Fruit fly (Drosophila melanogaster) whole organism, prepupa: ENCODE measurements around the gene Rala.

ENCODE experiments used
- Blimp-1 ChIP-seq: fragments of 200-800 bp; sonication (Bioruptor generic); optimal IDR thresholded peaks from 3 replicates; lab custom pipeline; 2017; ENCODE audit warnings: missing biosample characterization, missing genetic modification characterization, mild to moderate bottlenecking, moderate library complexity, missing genetic modification reagents
- CG10669 ChIP-seq: fragments of 200-800 bp; sonication (Bioruptor generic); optimal IDR thresholded peaks from 3 replicates; lab custom pipeline; 2018; ENCODE audit warnings: missing biosample characterization, mild to moderate bottlenecking, missing genetic modification characterization, moderate library complexity
- CG11294 ChIP-seq: fragments of 200-800 bp; sonication (Bioruptor generic); IDR thresholded peaks from 2 replicates; pipeline ENCODE4 v1.3.6; 2022; ENCODE audit warnings: missing biosample characterization, missing genetic modification characterization
- CG11762 ChIP-seq: fragments of 200-800 bp; sonication (Bioruptor generic); optimal IDR thresholded peaks from 3 replicates; lab custom pipeline; 2016; ENCODE audit warnings: missing biosample characterization, missing genetic modification characterization; ENCODE audit not compliant: insufficient read depth
- CG11902 ChIP-seq: fragments of 200-800 bp; sonication (Bioruptor generic); optimal IDR thresholded peaks from 3 replicates; lab custom pipeline; 2016; ENCODE audit warnings: missing biosample characterization, missing genetic modification characterization
- CG15336 ChIP-seq: fragments of 200-800 bp; sonication (Bioruptor generic); IDR thresholded peaks from 2 replicates; pipeline ENCODE4 v1.3.6; 2022; ENCODE audit warnings: missing biosample characterization, missing genetic modification characterization
- CG1621 ChIP-seq: fragments of 200-800 bp; sonication (Bioruptor generic); optimal IDR thresholded peaks from 3 replicates; lab custom pipeline; 2018; ENCODE audit warnings: missing biosample characterization, mild to moderate bottlenecking, missing genetic modification characterization
- CG16779 ChIP-seq: fragments of 200-800 bp; sonication (Bioruptor generic); optimal IDR thresholded peaks from 3 replicates; lab custom pipeline; 2017; ENCODE audit warnings: missing biosample characterization, mild to moderate bottlenecking, missing genetic modification characterization
- CG31627 ChIP-seq: fragments of 200-800 bp; sonication (Bioruptor generic); optimal IDR thresholded peaks from 3 replicates; lab custom pipeline; 2016; ENCODE audit warnings: missing biosample characterization, missing genetic modification characterization
- CG34406 ChIP-seq: fragments of 200-800 bp; sonication (Bioruptor generic); optimal IDR thresholded peaks from 3 replicates; lab custom pipeline; 2016; ENCODE audit warnings: missing biosample characterization, missing genetic modification characterization
- CG6163 ChIP-seq: fragments of 200-800 bp; sonication (Bioruptor generic); IDR thresholded peaks from 3 replicates; pipeline ENCODE4 v1.3.6; 2022; ENCODE audit warnings: missing biosample characterization, missing genetic modification characterization
- CG6276 ChIP-seq: fragments of 200-800 bp; sonication (Bioruptor generic); optimal IDR thresholded peaks from 2 replicates; lab custom pipeline; 2017; ENCODE audit warnings: missing biosample characterization, mild to moderate bottlenecking, missing genetic modification characterization
- CG6792 ChIP-seq: fragments of 200-800 bp; sonication (Bioruptor generic); optimal IDR thresholded peaks from 3 replicates; lab custom pipeline; 2016; ENCODE audit warnings: missing biosample characterization, missing genetic modification characterization
- CG6808 ChIP-seq: fragments of 200-800 bp; sonication (Bioruptor generic); optimal IDR thresholded peaks from 3 replicates; lab custom pipeline; 2017; ENCODE audit warnings: missing biosample characterization, missing genetic modification characterization, mild to moderate bottlenecking, moderate library complexity, missing genetic modification reagents
- CG6854 ChIP-seq: fragments of 200-800 bp; sonication (Bioruptor generic); optimal IDR thresholded peaks from 2 replicates; lab custom pipeline; 2017; ENCODE audit warnings: missing biosample characterization, mild to moderate bottlenecking, missing genetic modification characterization
- CG7368 ChIP-seq: fragments of 200-800 bp; sonication (Bioruptor generic); optimal IDR thresholded peaks from 3 replicates; lab custom pipeline; 2016; ENCODE audit warnings: missing biosample characterization, missing genetic modification characterization
- CG8119 ChIP-seq: fragments of 200-800 bp; sonication (Bioruptor generic); IDR thresholded peaks from 3 replicates; pipeline ENCODE4 v1.3.6; 2022; ENCODE audit warnings: missing biosample characterization, missing genetic modification characterization
- CG8632 ChIP-seq: fragments of 200-800 bp; sonication (Bioruptor generic); optimal IDR thresholded peaks from 3 replicates; lab custom pipeline; 2016; ENCODE audit warnings: missing biosample characterization, missing genetic modification characterization
- CG9139 ChIP-seq: fragments of 200-800 bp; sonication (Bioruptor generic); optimal IDR thresholded peaks from 3 replicates; lab custom pipeline; 2017; ENCODE audit warnings: missing biosample characterization, mild to moderate bottlenecking, missing genetic modification characterization
- Eip75B ChIP-seq: fragments of 200-800 bp; sonication (Bioruptor generic); optimal IDR thresholded peaks from 3 replicates; lab custom pipeline; 2016; ENCODE audit warnings: missing biosample characterization, missing genetic modification characterization
- Eip78C ChIP-seq: fragments of 200-800 bp; sonication (Bioruptor generic); peaks from one replicate; lab custom pipeline; 2016; ENCODE audit warnings: missing biosample characterization, missing genetic modification characterization
- Eip93F ChIP-seq: fragments of 200-800 bp; sonication (Bioruptor generic); optimal IDR thresholded peaks from 2 replicates; lab custom pipeline; 2016; ENCODE audit warnings: missing biosample characterization, mild to moderate bottlenecking, missing genetic modification characterization
- Ets21C ChIP-seq: fragments of 200-800 bp; sonication (Bioruptor generic); optimal IDR thresholded peaks from 3 replicates; lab custom pipeline; 2016; ENCODE audit warnings: missing biosample characterization, missing genetic modification characterization
- Hr38 ChIP-seq: sonication (Bioruptor generic); optimal IDR thresholded peaks from 2 replicates; lab custom pipeline; 2016; ENCODE audit warnings: missing biosample characterization, missing genetic modification characterization
- Hr39 ChIP-seq: fragments of 200-800 bp; sonication (Bioruptor generic); optimal IDR thresholded peaks from 2 replicates; lab custom pipeline; 2016; ENCODE audit warnings: missing biosample characterization, missing genetic modification characterization
- Hr4 ChIP-seq: fragments of 200-800 bp; sonication (Bioruptor generic); optimal IDR thresholded peaks from 3 replicates; lab custom pipeline; 2016; ENCODE audit warnings: missing biosample characterization, missing genetic modification characterization
- Lpt ChIP-seq: fragments of 200-800 bp; sonication (Bioruptor generic); optimal IDR thresholded peaks from 3 replicates; lab custom pipeline; 2016; ENCODE audit warnings: missing biosample characterization, missing genetic modification characterization
- Met ChIP-seq: fragments of 200-800 bp; sonication (Bioruptor generic); optimal IDR thresholded peaks from 3 replicates; lab custom pipeline; 2016; ENCODE audit warnings: missing biosample characterization, missing genetic modification characterization
- OdsH ChIP-seq: fragments of 200-800 bp; sonication (Bioruptor generic); optimal IDR thresholded peaks from 3 replicates; lab custom pipeline; 2016; ENCODE audit warnings: missing biosample characterization, missing genetic modification characterization
- Smox ChIP-seq: fragments of 200-800 bp; sonication (Bioruptor generic); optimal IDR thresholded peaks from 3 replicates; lab custom pipeline; 2016; ENCODE audit warnings: missing biosample characterization, missing genetic modification characterization
- Sox102F ChIP-seq: fragments of 200-800 bp; sonication (Bioruptor generic); optimal IDR thresholded peaks from 2 replicates; lab custom pipeline; 2016; ENCODE audit warnings: missing biosample characterization, mild to moderate bottlenecking, missing genetic modification characterization
- Sox14 ChIP-seq: fragments of 200-800 bp; sonication (Bioruptor generic); optimal IDR thresholded peaks from 3 replicates; lab custom pipeline; 2016; ENCODE audit warnings: missing biosample characterization, missing genetic modification characterization
- acj6 ChIP-seq: fragments of 200-800 bp; sonication (Bioruptor generic); optimal IDR thresholded peaks from 3 replicates; lab custom pipeline; 2016; ENCODE audit warnings: missing biosample characterization, missing genetic modification characterization
- cyc ChIP-seq: fragments of 200-800 bp; sonication (Bioruptor generic); optimal IDR thresholded peaks from 3 replicates; lab custom pipeline; 2016; ENCODE audit warnings: missing biosample characterization, missing genetic modification characterization
- dac ChIP-seq: fragments of 200-800 bp; sonication (Bioruptor generic); optimal IDR thresholded peaks from 2 replicates; lab custom pipeline; 2017; ENCODE audit warnings: missing biosample characterization, mild to moderate bottlenecking, missing genetic modification characterization
- dsx ChIP-seq: fragments of 200-800 bp; optimal IDR thresholded peaks from 3 replicates; lab custom pipeline; 2019; ENCODE audit warnings: missing biosample characterization, mild to moderate bottlenecking, missing genetic modification characterization, moderate library complexity; ENCODE audit not compliant: poor library complexity, severe bottlenecking
- eg ChIP-seq: fragments of 200-800 bp; sonication (Bioruptor generic); IDR thresholded peaks from 3 replicates; pipeline ENCODE4 v1.3.6; 2022; ENCODE audit warnings: missing biosample characterization, missing genetic modification characterization
- esn ChIP-seq: fragments of 200-800 bp; sonication (Bioruptor generic); optimal IDR thresholded peaks from 2 replicates; lab custom pipeline; 2016; ENCODE audit warnings: missing biosample characterization, mild to moderate bottlenecking, missing genetic modification characterization, moderate library complexity
- fd59A ChIP-seq: fragments of 200-800 bp; sonication (Bioruptor generic); optimal IDR thresholded peaks from 2 replicates; lab custom pipeline; 2017; ENCODE audit warnings: missing biosample characterization, mild to moderate bottlenecking, missing genetic modification characterization, missing genetic modification reagents
- fkh ChIP-seq: fragments of 200-800 bp; sonication (Bioruptor generic); optimal IDR thresholded peaks from 3 replicates; lab custom pipeline; 2017; ENCODE audit warnings: missing biosample characterization, mild to moderate bottlenecking, missing genetic modification characterization, moderate library complexity
- lz ChIP-seq: fragments of 200-800 bp; sonication (Bioruptor generic); optimal IDR thresholded peaks from 3 replicates; lab custom pipeline; 2016; ENCODE audit warnings: missing biosample characterization, missing genetic modification characterization
- pdm3 ChIP-seq: fragments of 200-800 bp; sonication (Bioruptor generic); optimal IDR thresholded peaks from 3 replicates; lab custom pipeline; 2016; ENCODE audit warnings: missing biosample characterization, missing genetic modification characterization
- ss ChIP-seq, 2 experiments: fragments of 200-800 bp; sonication (Bioruptor generic); optimal IDR thresholded peaks; 2 replicates in 1 of 2; 3 replicates in 1 of 2; lab custom pipeline; 2017 to 2018; ENCODE audit warnings: mild to moderate bottlenecking in 2 of 2, missing biosample characterization in 2 of 2, missing genetic modification characterization in 2 of 2, moderate library complexity in 1 of 2
- svp ChIP-seq: fragments of 200-800 bp; sonication (Bioruptor generic); peaks from one replicate; lab custom pipeline; 2016; ENCODE audit warnings: missing biosample characterization, missing genetic modification characterization
- topi ChIP-seq: fragments of 200-800 bp; sonication (Bioruptor generic); optimal IDR thresholded peaks from 3 replicates; lab custom pipeline; 2016; ENCODE audit warnings: missing biosample characterization, missing genetic modification characterization
- vri ChIP-seq: fragments of 200-800 bp; sonication (Bioruptor generic); optimal IDR thresholded peaks from 3 replicates; lab custom pipeline; 2016; ENCODE audit warnings: missing biosample characterization, mild to moderate bottlenecking, missing genetic modification characterization

Gene Rala

DNA sequence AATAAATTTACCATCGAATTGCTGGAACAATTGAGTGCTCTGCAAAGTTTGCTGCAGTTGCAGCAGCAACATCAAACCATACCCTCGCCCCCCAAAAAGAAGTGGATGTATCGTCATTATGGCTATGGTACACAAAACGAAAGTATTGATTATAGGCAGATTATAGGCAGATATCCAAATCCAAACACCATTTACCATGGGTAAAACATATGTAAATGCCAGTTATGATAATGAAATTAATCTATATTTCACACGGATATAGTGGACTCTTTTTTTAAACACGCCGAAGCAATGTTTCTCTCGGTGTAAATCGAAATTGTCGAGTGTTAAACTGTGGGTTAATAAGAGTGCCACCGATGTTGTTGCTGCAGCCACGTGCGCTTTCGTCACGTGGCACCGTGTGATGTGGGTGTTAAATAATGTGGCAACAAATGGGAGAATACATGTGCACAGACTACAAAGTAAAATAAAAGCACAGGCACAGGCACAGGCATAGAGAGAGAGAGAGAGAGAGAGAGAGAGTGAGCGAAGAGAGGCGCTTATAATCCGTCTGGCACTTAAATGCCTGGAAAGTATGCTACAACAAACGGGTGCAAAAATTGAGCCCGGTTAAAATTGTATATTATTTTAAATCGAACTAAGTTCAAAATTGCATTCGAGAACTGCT lies 22.8 kb downstream of the Rala start (continued):
- TF ChIP-seq CG9139 (GFP tag; lab: Kevin White, UChicago) (no peak), CG6276 (no peak), CG8119 (GFP tag; lab: Robert Waterston, UW) (no peak; the same call in 2 of the 3 replicates), vri (GFP tag; lab: Kevin White, UChicago) (peak; percentile 2), dsx (GFP tag; lab: Kevin White, UChicago) (peak; percentile 87), OdsH (GFP tag; lab: Kevin White, UChicago) (peak; percentile 51)

- TF ChIP-seq CG11294 (GFP tag; lab: Robert Waterston, UW): peak; percentile 77
- peak; percentile 77 for TF ChIP-seq CG6792 (GFP tag; lab: Kevin White, UChicago)
- TF ChIP-seq Ets21C (GFP tag; lab: Kevin White, UChicago): peak; percentile 67
- TF ChIP-seq Eip75B (GFP tag; lab: Kevin White, UChicago): peak; percentile 82
- peak; percentile 82 for TF ChIP-seq dac (GFP tag; lab: Kevin White, UChicago)
- no peak for TF ChIP-seq Blimp-1 (GFP tag; lab: Kevin White, UChicago)
- TF ChIP-seq CG11762 (GFP tag; lab: Kevin White, UChicago): peak; percentile 33
- peak; percentile 66 for TF ChIP-seq CG10669 (GFP tag; lab: Kevin White, UChicago)
- peak; percentile 79 for TF ChIP-seq fd59A (GFP tag; lab: Kevin White, UChicago)
- peak; percentile 95 to 96 for TF ChIP-seq ss (GFP tag; optimal IDR thresholded peaks at IDR 0.05; lab: Kevin White, UChicago)
- peak; percentile 76 for TF ChIP-seq CG31627 (GFP tag; lab: Kevin White, UChicago)
- peak; percentile 66 for TF ChIP-seq CG7368 (GFP tag; lab: Kevin White, UChicago)
- peak; percentile 69 for TF ChIP-seq Sox102F
- peak; percentile 93 for TF ChIP-seq OdsH (GFP tag; lab: Kevin White, UChicago)
- peak; percentile 85 for TF ChIP-seq Smox (GFP tag; lab: Kevin White, UChicago)
- TF ChIP-seq CG16779 (tag; lab: Kevin White, UChicago): peak; percentile 92
- peak; percentile 85 for TF ChIP-seq Met (GFP tag; lab: Kevin White, UChicago)
- TF ChIP-seq Hr38 (GFP tag; lab: Kevin White, UChicago): no peak
- TF ChIP-seq acj6 (GFP tag; lab: Kevin White, UChicago): peak; percentile 88
- TF ChIP-seq Eip78C (GFP tag; lab: Kevin White, UChicago): peak; percentile 98
- peak; percentile 88 for TF ChIP-seq svp (GFP tag; lab: Kevin White, UChicago)
- TF ChIP-seq Eip93F: peak; percentile 67
- peak; percentile 94 for TF ChIP-seq CG8119 (GFP tag; lab: Robert Waterston, UW)
- peak; percentile 62 for TF ChIP-seq CG6854 (GFP tag; lab: Kevin White, UChicago)
- no peak for TF ChIP-seq topi
- peak; percentile 82 for TF ChIP-seq lz (GFP tag; lab: Kevin White, UChicago)
- peak; percentile 75 for TF ChIP-seq Hr39
- peak; percentile 91 for TF ChIP-seq Lpt
- peak; percentile 85 for TF ChIP-seq Sox14 (GFP tag; lab: Kevin White, UChicago)
- peak; percentile 74 for TF ChIP-seq CG8632 (GFP tag; lab: Kevin White, UChicago)
- TF ChIP-seq cyc (GFP tag; lab: Kevin White, UChicago): peak; percentile 15
- no peak for TF ChIP-seq CG11902 (GFP tag; lab: Kevin White, UChicago)
- peak; percentile 89 for TF ChIP-seq esn
- peak; percentile 76 for TF ChIP-seq CG1621
- TF ChIP-seq Hr4 (GFP tag; lab: Kevin White, UChicago): peak; percentile 91
- TF ChIP-seq CG6163 (GFP tag; lab: Robert Waterston, UW): peak; percentile 93
- TF ChIP-seq CG6808 (GFP tag; lab: Kevin White, UChicago): peak; percentile 87
- TF ChIP-seq vri (GFP tag; lab: Kevin White, UChicago): peak; percentile 47
- TF ChIP-seq pdm3 (GFP tag; lab: Kevin White, UChicago): peak; percentile 88
- TF ChIP-seq CG34406 (GFP tag; lab: Kevin White, UChicago): peak; percentile 88
- peak; percentile 89 for TF ChIP-seq CG15336 (GFP tag; lab: Robert Waterston, UW)
- no peak for TF ChIP-seq fkh (GFP tag; lab: Kevin White, UChicago)
- peak; percentile 93 for TF ChIP-seq eg
- TF ChIP-seq CG6276: peak; percentile 89
These were observed 24.1 kb downstream of the Rala start for dm6 chrX:3695151-3695988.
